Fruit fly (Drosophila melanogaster) whole organism, wandering third instar larva: Measurements from ENCODE around the gene RabX4.

Experiments
- CG9705 ChIP-seq: fragments of 200-800 bp; sonication (Bioruptor generic); optimal IDR thresholded peaks from 2 replicates; lab custom pipeline; 2018; ENCODE audit warnings: missing biosample characterization, mild to moderate bottlenecking, missing genetic modification characterization
- Dif ChIP-seq: fragments of 200-275, 200-300 bp; sonication (Bioruptor generic); optimal IDR thresholded peaks from 2 replicates; lab custom pipeline; 2018; ENCODE audit warnings: missing biosample characterization, missing genetic modification characterization; ENCODE audit not compliant: partially characterized antibody
- Hr78 ChIP-seq: fragments of >200 bp; optimal IDR thresholded peaks from 2 replicates; lab custom pipeline; 2017; ENCODE audit warnings: missing biosample characterization, missing genetic modification characterization
- Jra ChIP-seq: sonication (Bioruptor generic); optimal IDR thresholded peaks from 2 replicates; lab custom pipeline; 2016; ENCODE audit warnings: missing biosample characterization, missing genetic modification characterization
- OdsH ChIP-seq: fragments of 200-800 bp; sonication (Bioruptor generic); optimal IDR thresholded peaks from 2 replicates; lab custom pipeline; 2016; ENCODE audit warnings: missing biosample characterization, mild to moderate bottlenecking, missing genetic modification characterization
- dl ChIP-seq, 2 experiments: fragments of 175-275, 200-275 bp in 1 of 2; fragments of 200-275 bp in 1 of 2; sonication (Bioruptor generic); optimal IDR thresholded peaks; lab custom pipeline; 2018; ENCODE audit warnings: mild to moderate bottlenecking in 2 of 2, missing biosample characterization in 2 of 2, missing genetic modification characterization in 2 of 2, moderate library complexity in 2 of 2; ENCODE audit not compliant: partially characterized antibody in 2 of 2, insufficient read depth in 1 of 2
- ey ChIP-seq: fragments of 200-800 bp; sonication (Bioruptor generic); optimal IDR thresholded peaks from 2 replicates; lab custom pipeline; 2016; ENCODE audit warnings: missing biosample characterization, missing genetic modification characterization
- fru ChIP-seq: fragments of 200-800 bp; sonication (Bioruptor generic); optimal IDR thresholded peaks from 3 replicates; lab custom pipeline; 2016; ENCODE audit warnings: missing biosample characterization, mild to moderate bottlenecking, missing genetic modification characterization
- psq ChIP-seq: fragments of 200-800 bp; sonication (Bioruptor generic); optimal IDR thresholded peaks from 3 replicates; lab custom pipeline; 2017; ENCODE audit warnings: missing biosample characterization, mild to moderate bottlenecking, missing genetic modification characterization, moderate library complexity
- usp ChIP-seq: fragments of >200 bp; optimal IDR thresholded peaks from 2 replicates; lab custom pipeline; 2017; ENCODE audit warnings: missing biosample characterization, missing genetic modification characterization

DNA sequence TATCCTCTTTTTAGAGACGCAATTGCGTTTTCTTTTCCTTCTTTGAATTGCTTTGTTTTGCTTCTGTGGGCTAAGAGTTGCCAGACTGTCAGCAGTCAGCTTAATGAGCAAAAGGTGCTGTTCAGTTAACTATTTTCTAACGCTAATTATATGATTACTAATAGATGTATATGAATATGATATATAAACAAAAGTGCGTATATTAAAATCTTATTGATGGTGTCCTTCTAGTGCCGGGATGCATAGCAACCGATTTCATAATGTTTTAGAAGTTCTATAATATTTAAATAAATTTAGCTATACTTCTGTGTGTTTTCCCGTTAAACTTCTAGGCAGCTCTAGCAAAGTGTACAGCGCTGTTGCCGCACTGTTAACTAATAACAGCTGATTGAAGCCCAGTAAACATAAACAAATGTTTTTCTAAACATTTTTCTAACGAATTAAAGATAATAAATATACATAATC lies 1.7 kb upstream of the RabX4 start, which contains the start of the genes Kaz and CG43273:
- peak; percentile 64 for TF ChIP-seq CG9705 (GFP tag; lab: Kevin White, UChicago)
- no peak for TF ChIP-seq Hr78 (GFP tag; lab: Kevin White, UChicago)
- peak; percentile 42 for TF ChIP-seq ey (GFP tag; lab: Kevin White, UChicago)
- no peak for TF ChIP-seq fru (GFP tag; lab: Kevin White, UChicago)
- TF ChIP-seq OdsH (GFP tag; lab: Kevin White, UChicago): peak; percentile 49
- no peak for TF ChIP-seq usp (GFP tag; lab: Kevin White, UChicago)
- TF ChIP-seq Dif: no peak
- no peak for TF ChIP-seq dl (GFP tag; optimal IDR thresholded peaks at IDR 0.05; lab: Kevin White, UChicago; ENCODE audit: insufficient read depth in 1 of 2, partially characterized antibody in 2 of 2)
- no peak for TF ChIP-seq Jra (GFP tag; lab: Kevin White, UChicago)
- peak; percentile 75 for TF ChIP-seq psq
